Worm (Caenorhabditis elegans): ENCODE data around the gene str-45.
"Not testable (repeated sequence)": the region's sequence is repeated elsewhere in the genome, so short reads cannot be mapped to it uniquely, and the experiment has no call there.

ce11 chrV:15125162-15125561 is 33.6 kb upstream of the str-45 start, which contains the start of gene ugt-30:
- not testable (repeated sequence) for TF ChIP-seq tra-4 (tag; optimal IDR thresholded peaks at IDR 0.05); sea-1 (GFP tag; conservative IDR thresholded peaks at IDR 0.05); ceh-13 (GFP tag; optimal IDR thresholded peaks at IDR 0.05); ama-1 (optimal IDR thresholded peaks at IDR 0.05); hnd-1 (tag; optimal IDR thresholded peaks at IDR 0.05); B0310.2 (tag; optimal IDR thresholded peaks at IDR 0.05); tbx-37 (GFP tag; conservative IDR thresholded peaks at IDR 0.05); flt-1 (GFP tag; IDR thresholded peaks at IDR 0.05); ets-7 (tag; optimal IDR thresholded peaks at IDR 0.05); F13C5.2 (tag; optimal IDR thresholded peaks at IDR 0.05); hmg-4 (GFP tag; optimal IDR thresholded peaks at IDR 0.05)
